Fruit fly (Drosophila melanogaster): ENCODE results near the gene Klp3A.

The Klp3A gene

dm6 chrX:2647472-2647883, 43.6 kb upstream of the Klp3A start (continued):
- TF ChIP-seq CG6765 (GFP tag; optimal IDR thresholded peaks at IDR 0.05) (peak; percentile 54), CG31441 (GFP tag; IDR thresholded peaks at IDR 0.05) (peak; percentile 64), az2 (GFP tag; optimal IDR thresholded peaks at IDR 0.05) (peak; percentile 38), Oli (tag; optimal IDR thresholded peaks at IDR 0.05) (peak; percentile 73), CG3163 (GFP tag; optimal IDR thresholded peaks at IDR 0.05) (no peak), CG11093 (GFP tag; IDR thresholded peaks at IDR 0.05) (0 out of 3 replicates have a peak, but pooled peaks have one; percentile 16), ranshi (GFP tag; IDR thresholded peaks at IDR 0.05) (0 out of 2 replicates have a peak, but pooled peaks have one; percentile 10), bsh (GFP tag; optimal IDR thresholded peaks at IDR 0.05) (peak; percentile 60 to 74), maf-S (GFP tag; optimal IDR thresholded peaks at IDR 0.05) (peak; percentile 58), CG17802 (tag; optimal IDR thresholded peaks at IDR 0.05) (no peak), bbx (GFP tag; IDR thresholded peaks at IDR 0.05; ENCODE audit: partially characterized antibody) (no peak), CG6689 (GFP tag; IDR thresholded peaks at IDR 0.05) (peak; percentile 57), rib (GFP tag; IDR thresholded peaks at IDR 0.05) (no peak), CG17568 (GFP tag; optimal IDR thresholded peaks at IDR 0.05) (peak; percentile 53), Hr78 (GFP tag; optimal IDR thresholded peaks at IDR 0.05) (no peak), CG8290 (GFP tag; optimal IDR thresholded peaks at IDR 0.05) (peak; percentile 3), CG8290 (tag; optimal IDR thresholded peaks at IDR 0.05) (peak in 1 of 2 experiments; percentile 88), CG10321 (GFP tag; IDR thresholded peaks at IDR 0.05) (no peak), CG1603 (tag; optimal IDR thresholded peaks at IDR 0.05) (peak; percentile 84), vfl (GFP tag; optimal IDR thresholded peaks at IDR 0.05) (peak; percentile 33), Ets97D (GFP tag; optimal IDR thresholded peaks at IDR 0.05) (no peak), Hr51 (GFP tag; optimal IDR thresholded peaks at IDR 0.05) (peak in 1 of 2 experiments; percentile 76), phol (tag; optimal IDR thresholded peaks at IDR 0.05) (peak; percentile 70), mam (GFP tag; optimal IDR thresholded peaks at IDR 0.05) (peak; percentile 51), scrt (GFP tag; optimal IDR thresholded peaks at IDR 0.05) (peak; percentile 34), CG1529 (GFP tag; optimal IDR thresholded peaks at IDR 0.05) (peak; percentile 36), Max (GFP tag; optimal IDR thresholded peaks at IDR 0.05) (no peak), gce (GFP tag; IDR thresholded peaks at IDR 0.05) (no peak), CG1233 (GFP tag; optimal IDR thresholded peaks at IDR 0.05) (peak; percentile 34), Side (GFP tag; optimal IDR thresholded peaks at IDR 0.05) (peak; percentile 39), CG12155 (GFP tag; optimal IDR thresholded peaks at IDR 0.05) (peak; percentile 26), CG15269 (tag; optimal IDR thresholded peaks at IDR 0.05) (peak; percentile 77), crc (GFP tag; optimal IDR thresholded peaks at IDR 0.05) (peak; percentile 16), CG14710 (tag; optimal IDR thresholded peaks at IDR 0.05) (peak; percentile 33), CG4854 (GFP tag; optimal IDR thresholded peaks at IDR 0.05) (no peak), eve (GFP tag; optimal IDR thresholded peaks at IDR 0.05) (peak in 1 of 2 experiments; percentile 75), sc (optimal IDR thresholded peaks at IDR 0.05) (no peak), sc (GFP tag; optimal IDR thresholded peaks at IDR 0.05) (peak; percentile 26), hb (GFP tag; IDR thresholded peaks at IDR 0.05; ENCODE audit: partially characterized antibody) (no peak), Trl (optimal IDR thresholded peaks at IDR 0.05) (no peak), Trl (GFP tag; optimal IDR thresholded peaks at IDR 0.05) (peak; percentile 45), CG12071 (GFP tag; optimal IDR thresholded peaks at IDR 0.05) (no peak), TFAM (GFP tag; optimal IDR thresholded peaks at IDR 0.05) (no peak), da (GFP tag; optimal IDR thresholded peaks at IDR 0.05) (no peak), CG8089 (GFP tag; optimal IDR thresholded peaks at IDR 0.05) (no peak), CG32532 (GFP tag; IDR thresholded peaks at IDR 0.05) (peak; percentile 66; the same call in 1 of the 2 replicates), Dek (tag; optimal IDR thresholded peaks at IDR 0.05) (peak; percentile 58), dpn (GFP tag; optimal IDR thresholded peaks at IDR 0.05) (peak; percentile 59 to 70), Aef1 (GFP tag; IDR thresholded peaks at IDR 0.05) (peak; percentile 54; the same call in 2 of the 3 replicates), CG5953 (GFP tag; IDR thresholded peaks at IDR 0.05) (no peak), CG4282 (GFP tag; optimal IDR thresholded peaks at IDR 0.05) (no peak)

All from whole organism, embryonic.